Fruit fly (Drosophila melanogaster) whole organism: ENCODE data around the gene CG15412.
"Not testable (repeated sequence)": the region's sequence is repeated elsewhere in the genome, so short reads cannot be mapped to it uniquely, and the experiment has no call there.

ENCODE experiments used
- CG8478 ChIP-seq: fragments of >200 bp; optimal IDR thresholded peaks from 2 replicates; lab custom pipeline; 2018; ENCODE audit warnings: inconsistent platforms
- Dll ChIP-seq: fragments of >200 bp; optimal IDR thresholded peaks from 2 replicates; lab custom pipeline; 2017
- EcR ChIP-seq, 2 experiments: fragments of >200 bp; optimal IDR thresholded peaks; 2 replicates each; lab custom pipeline; 2017; ENCODE audit warnings: missing biosample characterization in 2 of 2, missing genetic modification characterization in 2 of 2, missing genetic modification reagents in 2 of 2
- pan ChIP-seq: fragments of >200 bp; optimal IDR thresholded peaks from 2 replicates; lab custom pipeline; 2017
- psq ChIP-seq: fragments of >200 bp; optimal IDR thresholded peaks from 2 replicates; lab custom pipeline; 2017
- usp ChIP-seq: fragments of >200 bp; optimal IDR thresholded peaks from 2 replicates; lab custom pipeline; 2017; ENCODE audit warnings: missing biosample characterization, missing genetic modification characterization, mixed read lengths

Gene CG15412

dm6 chr2L:3375611-3376010, at the start of gene CG15412:
Gene CG15412, minus strand, starts transcription at chr2L:3375711.
- TF ChIP-seq psq (lab: Kevin White, UChicago) (no peak), Dll (lab: Kevin White, UChicago) (no peak), CG8478 (lab: Kevin White, UChicago) (no peak), usp (GFP tag; lab: Kevin White, UChicago) (no peak), pan (no peak), EcR (GFP tag; optimal IDR thresholded peaks at IDR 0.05; lab: Kevin White, UChicago) (no peak)

dm6 chr2L:3422753-3423152, 47.2 kb upstream of the CG15412 start:
- TF ChIP-seq Dll (lab: Kevin White, UChicago) (no peak), CG8478 (lab: Kevin White, UChicago) (no peak), pan (no peak), psq (lab: Kevin White, UChicago) (no peak), usp (GFP tag; lab: Kevin White, UChicago) (no peak), EcR (GFP tag; optimal IDR thresholded peaks at IDR 0.05; lab: Kevin White, UChicago) (no peak)

- no peak for TF ChIP-seq psq (lab: Kevin White, UChicago)
- no peak for TF ChIP-seq Dll (lab: Kevin White, UChicago)
- no peak for TF ChIP-seq usp (GFP tag; lab: Kevin White, UChicago)
- no peak for TF ChIP-seq pan
- no peak for TF ChIP-seq EcR (GFP tag; optimal IDR thresholded peaks at IDR 0.05; lab: Kevin White, UChicago)
- TF ChIP-seq CG8478 (lab: Kevin White, UChicago) = no peak
Observed at dm6 chr2L:3417613-3418012, 42.1 kb upstream of the CG15412 start.

- TF ChIP-seq psq (lab: Kevin White, UChicago) = no peak
Observed at dm6 chr2L:3416527-3417304, 41.2 kb upstream of the CG15412 start, which contains the start of gene CG31952. Gene CG31952, plus strand, starts transcription at chr2L:3416693.

- TF ChIP-seq pan = no peak
- no peak for TF ChIP-seq usp (GFP tag; lab: Kevin White, UChicago)
- TF ChIP-seq EcR (GFP tag; optimal IDR thresholded peaks at IDR 0.05; lab: Kevin White, UChicago) = no peak
- TF ChIP-seq Dll (lab: Kevin White, UChicago) = no peak
- TF ChIP-seq CG8478 (lab: Kevin White, UChicago) = no peak
- no peak for TF ChIP-seq psq (lab: Kevin White, UChicago)
Observed at dm6 chr2L:3410260-3410659, 34.7 kb upstream of the CG15412 start, which contains the start of gene CG8840. Gene CG8840, plus strand, starts transcription at chr2L:3410560.

dm6 chr2L:3407722-3408121, 32.2 kb upstream of the CG15412 start:
- TF ChIP-seq psq (lab: Kevin White, UChicago) = no peak
- no peak for TF ChIP-seq EcR (GFP tag; optimal IDR thresholded peaks at IDR 0.05; lab: Kevin White, UChicago)
- TF ChIP-seq CG8478 (lab: Kevin White, UChicago) = no peak
- no peak for TF ChIP-seq Dll (lab: Kevin White, UChicago)
- no peak for TF ChIP-seq pan
- no peak for TF ChIP-seq usp (GFP tag; lab: Kevin White, UChicago)

- TF ChIP-seq usp (GFP tag; lab: Kevin White, UChicago) (no peak), pan (no peak), EcR (GFP tag; optimal IDR thresholded peaks at IDR 0.05; lab: Kevin White, UChicago) (no peak), psq (lab: Kevin White, UChicago) (no peak), Dll (lab: Kevin White, UChicago) (no peak), CG8478 (lab: Kevin White, UChicago) (no peak)
Observed at dm6 chr2L:3397594-3398073, 22.1 kb upstream of the CG15412 start, which contains the start of gene CG34175. Gene CG34175, plus strand, starts transcription at chr2L:3398023.

- not testable (repeated sequence) for TF ChIP-seq Dll (lab: Kevin White, UChicago); pan; CG8478 (lab: Kevin White, UChicago)
Observed at dm6 chr2L:3388396-3388795, 12.9 kb upstream of the CG15412 start, which contains the start of gene CG42460. Gene CG42460, minus strand, starts transcription at chr2L:3388496.

- TF ChIP-seq Dll (lab: Kevin White, UChicago) (no peak), pan (no peak), EcR (GFP tag; optimal IDR thresholded peaks at IDR 0.05; lab: Kevin White, UChicago) (no peak), psq (lab: Kevin White, UChicago) (no peak), usp (GFP tag; lab: Kevin White, UChicago) (no peak), CG8478 (lab: Kevin White, UChicago) (no peak)
Observed at dm6 chr2L:3387643-3388042, 12.1 kb upstream of the CG15412 start, which contains the start of gene Sfp23F. Gene Sfp23F, minus strand, starts transcription at chr2L:3387743.

dm6 chr2L:3376684-3377086, 1.2 kb upstream of the CG15412 start, which contains the start of the genes CG9662 and Ptpa:
Gene CG9662, minus strand, starts transcription at chr2L:3376737.
Gene Ptpa, plus strand, starts transcription at chr2L:3377002.
- TF ChIP-seq pan (no peak), psq (lab: Kevin White, UChicago) (no peak), CG8478 (lab: Kevin White, UChicago) (no peak)

dm6 chr2L:3373242-3373641, 2.3 kb downstream of the CG15412 start, which contains the start of gene GramD1B:
Gene GramD1B, minus strand, starts transcription at chr2L:3373372.
- TF ChIP-seq pan = no peak
- no peak for TF ChIP-seq EcR (GFP tag; optimal IDR thresholded peaks at IDR 0.05; lab: Kevin White, UChicago)
- TF ChIP-seq Dll (lab: Kevin White, UChicago) = no peak
- no peak for TF ChIP-seq CG8478 (lab: Kevin White, UChicago)
- no peak for TF ChIP-seq psq (lab: Kevin White, UChicago)
- TF ChIP-seq usp (GFP tag; lab: Kevin White, UChicago) = no peak

- no peak for TF ChIP-seq Dll (lab: Kevin White, UChicago)
- TF ChIP-seq psq (lab: Kevin White, UChicago) = no peak
- no peak for TF ChIP-seq CG8478 (lab: Kevin White, UChicago)
Observed at dm6 chr2L:3372483-3372929, 3.0 kb downstream of the CG15412 start.
